Fruit fly (Drosophila melanogaster): Measurements from ENCODE around the gene Herc4.

Herc4 gene

DNA sequence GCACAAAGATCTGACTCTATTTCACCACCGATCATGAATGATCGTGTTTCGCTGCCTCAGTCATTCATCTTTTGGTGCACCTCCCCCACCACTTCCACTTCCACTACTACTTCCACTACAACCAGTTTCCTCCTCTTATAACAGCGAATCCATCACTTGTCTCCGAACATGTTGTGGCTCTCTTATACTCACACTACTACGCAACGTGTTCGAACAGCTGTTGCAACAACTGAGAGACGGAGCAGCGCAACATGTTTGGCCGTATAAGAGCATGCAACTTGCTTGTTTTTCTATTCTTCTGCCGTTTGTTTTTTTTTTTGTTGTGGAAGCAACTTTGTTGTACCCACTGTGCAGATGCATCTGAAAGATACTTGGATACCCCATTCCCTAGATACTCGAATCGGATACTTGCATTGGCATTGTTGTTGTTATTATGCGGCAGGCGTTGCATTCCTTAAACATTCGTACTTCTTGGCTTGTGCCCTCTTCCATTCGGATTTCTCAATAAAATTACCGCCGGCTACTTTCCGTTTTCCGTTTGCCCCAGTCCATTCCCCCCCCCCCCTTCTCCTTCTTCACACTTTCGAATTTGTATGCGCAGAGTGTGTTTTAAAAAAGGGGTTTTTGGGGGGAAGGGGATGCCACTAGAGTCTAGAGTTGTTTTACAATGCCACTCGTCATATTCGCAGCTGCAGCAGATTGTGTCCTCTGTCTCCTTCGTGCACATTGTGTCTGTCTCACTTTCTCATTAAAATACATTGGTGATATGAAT, 53.6 kb downstream of the Herc4 start:
- TF ChIP-seq CG16779 (tag; optimal IDR thresholded peaks at IDR 0.05) (no peak), Eip75B (GFP tag; optimal IDR thresholded peaks at IDR 0.05) (no peak), spab (GFP tag; optimal IDR thresholded peaks at IDR 0.05) (no peak), Hr4 (GFP tag; optimal IDR thresholded peaks at IDR 0.05) (no peak), CG6854 (GFP tag; optimal IDR thresholded peaks at IDR 0.05) (no peak), CG4318 (GFP tag; optimal IDR thresholded peaks at IDR 0.05) (no peak), Gug (GFP tag; IDR thresholded peaks at IDR 0.05) (no peak), CG9139 (GFP tag; optimal IDR thresholded peaks at IDR 0.05) (peak; percentile 25), CG6163 (GFP tag; IDR thresholded peaks at IDR 0.05) (peak; percentile 86), CG6792 (GFP tag; optimal IDR thresholded peaks at IDR 0.05) (no peak), Eip78C (GFP tag) (peak; percentile 28), CG11762 (GFP tag; optimal IDR thresholded peaks at IDR 0.05; ENCODE audit: insufficient read depth) (no peak), salr (GFP tag; optimal IDR thresholded peaks at IDR 0.05) (no peak), topi (GFP tag; optimal IDR thresholded peaks at IDR 0.05) (no peak), CG32006 (GFP tag; optimal IDR thresholded peaks at IDR 0.05) (peak; percentile 16), CG8319 (GFP tag; optimal IDR thresholded peaks at IDR 0.05) (no peak), CG11294 (GFP tag; IDR thresholded peaks at IDR 0.05) (no peak), Lpt (GFP tag; optimal IDR thresholded peaks at IDR 0.05) (no peak), fkh (GFP tag; optimal IDR thresholded peaks at IDR 0.05) (no peak), CG8119 (GFP tag; IDR thresholded peaks at IDR 0.05) (peak; percentile 58), CG3919 (GFP tag; optimal IDR thresholded peaks at IDR 0.05) (no peak), svp (GFP tag) (no peak), eg (GFP tag; IDR thresholded peaks at IDR 0.05) (peak; percentile 79), CG6808 (GFP tag; optimal IDR thresholded peaks at IDR 0.05) (peak; percentile 3), Sox14 (GFP tag; optimal IDR thresholded peaks at IDR 0.05) (no peak), ss (GFP tag; optimal IDR thresholded peaks at IDR 0.05) (peak; percentile 69 to 72), Ets21C (GFP tag; optimal IDR thresholded peaks at IDR 0.05) (no peak), vri (GFP tag; optimal IDR thresholded peaks at IDR 0.05) (no peak), CG1621 (tag; optimal IDR thresholded peaks at IDR 0.05) (peak; percentile 47), achi (GFP tag; optimal IDR thresholded peaks at IDR 0.05) (no peak), CG10631 (GFP tag; optimal IDR thresholded peaks at IDR 0.05) (no peak), dsx (GFP tag; optimal IDR thresholded peaks at IDR 0.05; ENCODE audit: poor library complexity, severe bottlenecking) (peak; percentile 96), esn (GFP tag; optimal IDR thresholded peaks at IDR 0.05) (no peak), Hr39 (GFP tag; optimal IDR thresholded peaks at IDR 0.05) (no peak), CG6276 (GFP tag; optimal IDR thresholded peaks at IDR 0.05) (no peak), cyc (GFP tag; optimal IDR thresholded peaks at IDR 0.05) (no peak), CG8632 (GFP tag; optimal IDR thresholded peaks at IDR 0.05) (no peak), Ets96B (tag; optimal IDR thresholded peaks at IDR 0.05) (no peak), net (GFP tag; optimal IDR thresholded peaks at IDR 0.05) (no peak), lz (GFP tag; optimal IDR thresholded peaks at IDR 0.05) (no peak), dac (GFP tag; optimal IDR thresholded peaks at IDR 0.05) (no peak), CG31627 (GFP tag; optimal IDR thresholded peaks at IDR 0.05) (no peak), CG15336 (GFP tag; IDR thresholded peaks at IDR 0.05) (peak; percentile 56), Sox15 (GFP tag; optimal IDR thresholded peaks at IDR 0.05) (no peak)
